Fruit fly (Drosophila melanogaster) whole organism, embryonic: ENCODE results near the gene CG43886.

Experiments used
- Ada2b ChIP-seq: fragments of 200-800 bp; sonication (Bioruptor generic); IDR thresholded peaks from 2 replicates; pipeline ENCODE4 v1.3.6; 2022; ENCODE audit warnings: missing biosample characterization, missing genetic modification characterization
- Asciz ChIP-seq: fragments of 200-800 bp; sonication (Bioruptor generic); optimal IDR thresholded peaks from 2 replicates; lab custom pipeline; 2017; ENCODE audit warnings: missing biosample characterization, mild to moderate bottlenecking, missing genetic modification characterization, missing genetic modification reagents
- Bgb ChIP-seq: fragments of 200-800 bp; sonication (Bioruptor generic); IDR thresholded peaks from 2 replicates; pipeline ENCODE4 v1.3.6; 2022; ENCODE audit warnings: missing biosample characterization, missing genetic modification characterization; ENCODE audit not compliant: partially characterized antibody
- CG11398 ChIP-seq: fragments of 200-800 bp; sonication (Bioruptor generic); optimal IDR thresholded peaks from 2 replicates; lab custom pipeline; 2016; ENCODE audit warnings: missing biosample characterization, missing genetic modification characterization
- CG12236 ChIP-seq: fragments of 200-800 bp; sonication (Bioruptor generic); optimal IDR thresholded peaks from 2 replicates; lab custom pipeline; 2016; ENCODE audit warnings: missing biosample characterization, missing genetic modification characterization
- CG12299 ChIP-seq: fragments of 200-800 bp; sonication (Bioruptor generic); optimal IDR thresholded peaks from 2 replicates; lab custom pipeline; 2018; ENCODE audit warnings: missing biosample characterization, mild to moderate bottlenecking, missing genetic modification characterization
- CG1233 ChIP-seq: fragments of 200-800 bp; sonication (Bioruptor generic); optimal IDR thresholded peaks from 4 replicates; lab custom pipeline; 2018; ENCODE audit warnings: missing biosample characterization, mild to moderate bottlenecking, missing genetic modification characterization
- CG12744 ChIP-seq: fragments of 200-800 bp; sonication (Bioruptor generic); optimal IDR thresholded peaks from 2 replicates; lab custom pipeline; 2016; ENCODE audit warnings: missing biosample characterization, missing genetic modification characterization
- CG13296 ChIP-seq: fragments of 200-800 bp; sonication (Bioruptor generic); optimal IDR thresholded peaks from 3 replicates; lab custom pipeline; 2018; ENCODE audit warnings: missing biosample characterization, mild to moderate bottlenecking, missing genetic modification characterization
- CG13424 ChIP-seq: fragments of 200-800 bp; sonication (Bioruptor generic); optimal IDR thresholded peaks from 2 replicates; lab custom pipeline; 2019; ENCODE audit warnings: missing biosample characterization, mild to moderate bottlenecking, missing genetic modification characterization, moderate library complexity
- CG14965 ChIP-seq: fragments of 200-800 bp; sonication (Bioruptor generic); optimal IDR thresholded peaks from 2 replicates; lab custom pipeline; 2016; ENCODE audit warnings: missing biosample characterization, missing genetic modification characterization, borderline replicate concordance
- CG15269 ChIP-seq: fragments of 200-800 bp; sonication (Bioruptor generic); optimal IDR thresholded peaks from 2 replicates; lab custom pipeline; 2018; ENCODE audit warnings: missing biosample characterization, mild to moderate bottlenecking, missing genetic modification characterization, moderate library complexity
- CG17361 ChIP-seq: fragments of 200-800 bp; sonication (Bioruptor generic); IDR thresholded peaks from 3 replicates; pipeline ENCODE4 v1.3.6; 2022; ENCODE audit warnings: missing biosample characterization, missing genetic modification characterization
- CG17912 ChIP-seq: fragments of 200-800 bp; sonication (Bioruptor generic); optimal IDR thresholded peaks from 2 replicates; lab custom pipeline; 2018; ENCODE audit warnings: missing biosample characterization, mild to moderate bottlenecking, missing genetic modification characterization
- CG30020 ChIP-seq: fragments of 200-800 bp; optimal IDR thresholded peaks from 2 replicates; lab custom pipeline; 2019; ENCODE audit warnings: missing biosample characterization, mild to moderate bottlenecking, missing genetic modification characterization, moderate library complexity
- CG3163 ChIP-seq: fragments of 200-800 bp; sonication (Bioruptor generic); optimal IDR thresholded peaks from 3 replicates; lab custom pipeline; 2016; ENCODE audit warnings: missing biosample characterization, missing genetic modification characterization
- CG32767 ChIP-seq: fragments of 200-800 bp; sonication (Bioruptor generic); IDR thresholded peaks from 2 replicates; pipeline ENCODE4 v1.3.6; 2022; ENCODE audit warnings: missing biosample characterization, missing genetic modification characterization
- CG33557 ChIP-seq: fragments of 200-800 bp; sonication (Bioruptor generic); optimal IDR thresholded peaks from 2 replicates; lab custom pipeline; 2019; ENCODE audit warnings: missing biosample characterization, mild to moderate bottlenecking, missing genetic modification characterization, moderate library complexity
- CG3407 ChIP-seq: fragments of 200-800 bp; sonication (Bioruptor generic); optimal IDR thresholded peaks from 2 replicates; lab custom pipeline; 2018; ENCODE audit warnings: missing biosample characterization, mild to moderate bottlenecking, missing genetic modification characterization
- CG3847 ChIP-seq: fragments of 200-800 bp; sonication (Bioruptor generic); IDR thresholded peaks from 2 replicates; pipeline ENCODE4 v1.3.6; 2022; ENCODE audit warnings: missing biosample characterization, missing genetic modification characterization
- CG7745 ChIP-seq: fragments of 200-800 bp; sonication (Bioruptor generic); optimal IDR thresholded peaks from 2 replicates; lab custom pipeline; 2018; ENCODE audit warnings: missing biosample characterization, mild to moderate bottlenecking, missing genetic modification characterization, moderate library complexity
- CG7839 ChIP-seq: fragments of 200-800 bp; sonication (Bioruptor generic); optimal IDR thresholded peaks from 3 replicates; lab custom pipeline; 2018; ENCODE audit warnings: missing biosample characterization, mild to moderate bottlenecking, missing genetic modification characterization, moderate library complexity
- CG7987 ChIP-seq: fragments of 200-800 bp; sonication (Bioruptor generic); optimal IDR thresholded peaks from 2 replicates; lab custom pipeline; 2018; ENCODE audit warnings: missing biosample characterization, mild to moderate bottlenecking, missing genetic modification characterization, moderate library complexity
- CrebB ChIP-seq: fragments of 200-800 bp; sonication (Bioruptor generic); optimal IDR thresholded peaks from 3 replicates; lab custom pipeline; 2018; ENCODE audit warnings: missing biosample characterization, mild to moderate bottlenecking, missing genetic modification characterization
- Dbx ChIP-seq: fragments of 200-800 bp; sonication (Bioruptor generic); IDR thresholded peaks from 3 replicates; pipeline ENCODE4 v1.3.6; 2022; ENCODE audit warnings: missing biosample characterization, missing genetic modification characterization
- Dll ChIP-seq: fragments of 200-800 bp; sonication (Bioruptor generic); IDR thresholded peaks from 4 replicates; pipeline ENCODE4 v1.3.6; 2022; ENCODE audit warnings: missing biosample characterization, missing genetic modification characterization; ENCODE audit not compliant: partially characterized antibody
- E2f2 ChIP-seq: fragments of 200-800 bp; sonication (Bioruptor generic); IDR thresholded peaks from 2 replicates; pipeline ENCODE4 v1.3.6; 2022; ENCODE audit warnings: missing biosample characterization, missing genetic modification characterization
- Fer2 ChIP-seq: fragments of 200-800 bp; sonication (Bioruptor generic); optimal IDR thresholded peaks from 2 replicates; lab custom pipeline; 2018; ENCODE audit warnings: missing biosample characterization, mild to moderate bottlenecking, missing genetic modification characterization, moderate library complexity
- Opbp ChIP-seq: fragments of 200-800 bp; sonication (Bioruptor generic); IDR thresholded peaks from 3 replicates; pipeline ENCODE4 v1.3.6; 2022; ENCODE audit warnings: missing biosample characterization, missing genetic modification characterization; ENCODE audit not compliant: partially characterized antibody
- Ptx1 ChIP-seq: fragments of 200-800 bp; sonication (Bioruptor generic); IDR thresholded peaks from 2 replicates; pipeline ENCODE4 v1.3.6; 2022; ENCODE audit warnings: missing biosample characterization, missing genetic modification characterization
- Six4 ChIP-seq: fragments of 200-800 bp; sonication (Bioruptor generic); optimal IDR thresholded peaks from 2 replicates; lab custom pipeline; 2016; ENCODE audit warnings: missing biosample characterization, missing genetic modification characterization
- Usf ChIP-seq: fragments of 200-800 bp; sonication (Bioruptor generic); optimal IDR thresholded peaks from 2 replicates; lab custom pipeline; 2017; ENCODE audit warnings: missing genotype, missing biosample characterization, missing genetic modification characterization
- YL-1 ChIP-seq: fragments of 200-800 bp; sonication (Bioruptor generic); optimal IDR thresholded peaks from 3 replicates; lab custom pipeline; 2017; ENCODE audit warnings: missing biosample characterization, mild to moderate bottlenecking, missing genetic modification characterization
- ato ChIP-seq: fragments of 200-800 bp; sonication (Bioruptor generic); IDR thresholded peaks from 2 replicates; pipeline ENCODE4 v1.3.6; 2022; ENCODE audit warnings: missing biosample characterization, missing genetic modification characterization; ENCODE audit not compliant: partially characterized antibody
- bigmax ChIP-seq: fragments of 200-800 bp; sonication (Bioruptor generic); optimal IDR thresholded peaks from 2 replicates; lab custom pipeline; 2018; ENCODE audit warnings: missing biosample characterization, mild to moderate bottlenecking, missing genetic modification characterization
- dati ChIP-seq: fragments of 200-800 bp; sonication (Bioruptor generic); IDR thresholded peaks from 2 replicates; pipeline ENCODE4 v1.3.6; 2022; ENCODE audit warnings: missing biosample characterization, missing genetic modification characterization
- fd96Cb ChIP-seq: fragments of 200-800 bp; sonication (Bioruptor generic); optimal IDR thresholded peaks from 2 replicates; lab custom pipeline; 2018; ENCODE audit warnings: missing biosample characterization, mild to moderate bottlenecking, missing genetic modification characterization, moderate library complexity
- fu2 ChIP-seq: fragments of 200-800 bp; sonication (Bioruptor generic); optimal IDR thresholded peaks from 2 replicates; lab custom pipeline; 2016; ENCODE audit warnings: missing biosample characterization, missing genetic modification characterization
- gce ChIP-seq: fragments of 200-800 bp; sonication (Bioruptor generic); IDR thresholded peaks from 3 replicates; pipeline ENCODE4 v1.3.6; 2022; ENCODE audit warnings: missing biosample characterization, missing genetic modification characterization
- insv ChIP-seq, 2 experiments: fragments of 200-800 bp; sonication (Bioruptor generic); optimal IDR thresholded peaks; 3 replicates each; lab custom pipeline; 2016 to 2018; ENCODE audit warnings: missing biosample characterization in 2 of 2, missing genetic modification characterization in 2 of 2
- org-1 ChIP-seq: fragments of 200-800 bp; sonication (Bioruptor generic); optimal IDR thresholded peaks from 2 replicates; lab custom pipeline; 2017; ENCODE audit warnings: missing biosample characterization, missing genetic modification characterization
- pros ChIP-seq: fragments of 200-800 bp; sonication (Bioruptor generic); optimal IDR thresholded peaks from 3 replicates; lab custom pipeline; 2019; ENCODE audit warnings: missing biosample characterization, mild to moderate bottlenecking, missing genetic modification characterization, moderate library complexity
- sens-2 ChIP-seq: fragments of 200-800 bp; sonication (Bioruptor generic); IDR thresholded peaks from 2 replicates; pipeline ENCODE4 v1.3.6; 2022; ENCODE audit warnings: missing biosample characterization, missing genetic modification characterization
- tgo ChIP-seq: fragments of 200-800 bp; sonication (Bioruptor generic); IDR thresholded peaks from 3 replicates; pipeline ENCODE4 v1.3.6; 2022; ENCODE audit warnings: missing biosample characterization, missing genetic modification characterization
- tio ChIP-seq: fragments of 200-800 bp; sonication (Bioruptor generic); optimal IDR thresholded peaks from 2 replicates; lab custom pipeline; 2017; ENCODE audit warnings: missing biosample characterization, missing genetic modification characterization, inconsistent platforms
- toy ChIP-seq: fragments of 200-800 bp; sonication (Bioruptor generic); IDR thresholded peaks from 2 replicates; pipeline ENCODE4 v1.3.6; 2022; ENCODE audit warnings: missing biosample characterization, missing genetic modification characterization
- unc-4 ChIP-seq: fragments of 200-800 bp; sonication (Bioruptor generic); IDR thresholded peaks from 2 replicates; pipeline ENCODE4 v1.3.6; 2022; ENCODE audit warnings: missing biosample characterization, missing genetic modification characterization; ENCODE audit not compliant: partially characterized antibody
- zfh1 ChIP-seq: fragments of 200-800 bp; sonication (Bioruptor generic); IDR thresholded peaks from 3 replicates; pipeline ENCODE4 v1.3.6; 2022; ENCODE audit warnings: missing biosample characterization, missing genetic modification characterization

The CG43886 gene

DNA sequence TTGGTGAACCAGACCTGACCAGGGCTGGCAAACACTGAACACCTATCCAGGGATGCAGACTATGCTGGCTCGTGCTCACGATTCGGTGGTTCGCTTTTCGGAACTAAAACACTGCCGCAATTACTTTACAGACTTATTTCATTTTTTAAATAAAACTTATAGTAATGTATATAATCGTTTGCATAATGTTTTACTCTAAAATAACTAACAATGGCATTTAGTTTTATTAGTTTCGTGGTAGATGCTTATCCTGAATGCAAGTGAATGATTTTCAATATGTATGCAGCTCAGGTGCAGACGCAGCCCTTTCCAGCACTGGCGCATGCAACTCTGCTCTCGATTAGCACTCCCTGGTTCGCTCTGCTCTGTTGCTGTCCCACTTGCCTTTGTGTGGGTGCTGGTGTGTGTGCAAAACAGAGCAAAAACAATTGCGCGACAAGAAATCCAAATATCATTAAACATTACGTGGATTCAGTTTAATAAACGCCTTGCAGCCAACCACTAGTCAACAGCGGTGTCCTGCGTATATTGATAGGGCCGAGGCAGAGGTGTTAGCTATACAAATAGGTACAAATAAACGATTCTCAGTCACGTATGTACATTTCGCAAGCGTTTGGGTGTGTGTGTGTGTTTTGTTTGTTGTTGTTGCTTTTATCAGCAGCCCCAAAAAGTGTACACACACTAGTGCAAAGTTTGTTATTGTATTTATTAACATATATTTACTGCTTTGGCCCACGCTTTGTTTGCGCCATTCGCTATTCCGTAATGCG, 27.2 kb upstream of the CG43886 start, which contains the start of the genes ERR and Atg18a (continued):
- peak; percentile 84 for TF ChIP-seq fu2 (GFP tag; lab: Kevin White, UChicago)
- peak; percentile 92 for TF ChIP-seq Ptx1 (GFP tag; lab: Robert Waterston, UW)
- TF ChIP-seq CG11398 = peak; percentile 8
- peak; percentile 88 for TF ChIP-seq Usf
- TF ChIP-seq CG17912 (GFP tag; lab: Kevin White, UChicago) = peak; percentile 40
- no peak for TF ChIP-seq dati
- peak; percentile 34; the same call in 1 of the 2 replicates for TF ChIP-seq Bgb
- TF ChIP-seq CG1233 (GFP tag; lab: Kevin White, UChicago) = peak; percentile 77
- TF ChIP-seq tgo (GFP tag; lab: Robert Waterston, UW) = peak; percentile 85
- TF ChIP-seq org-1 (GFP tag; lab: Kevin White, UChicago) = peak; percentile 30
- peak; percentile 44 for TF ChIP-seq Six4 (GFP tag; lab: Kevin White, UChicago)
- peak; percentile 86 for TF ChIP-seq CG7839 (tag; lab: Kevin White, UChicago)
- peak; percentile 74 for TF ChIP-seq YL-1 (GFP tag; lab: Kevin White, UChicago)
- no peak for TF ChIP-seq CG14965
- peak in 1 of 2 experiments; percentile 67 for TF ChIP-seq insv (GFP tag; optimal IDR thresholded peaks at IDR 0.05; lab: Kevin White, UChicago)
- no peak for TF ChIP-seq Asciz (GFP tag; lab: Kevin White, UChicago)
- TF ChIP-seq CG32767 (GFP tag; lab: Robert Waterston, UW) = peak; percentile 76; the same call in 1 of the 2 replicates
- peak; percentile 51; the same call in 1 of the 3 replicates for TF ChIP-seq Opbp
- peak; percentile 48; the same call in 1 of the 3 replicates for TF ChIP-seq gce (GFP tag; lab: Robert Waterston, UW)
- peak; percentile 13 for TF ChIP-seq CrebB (tag; lab: Kevin White, UChicago)
- peak; percentile 85 for TF ChIP-seq CG15269 (tag; lab: Kevin White, UChicago)
- TF ChIP-seq E2f2 (GFP tag; lab: Robert Waterston, UW) = peak; percentile 65
- TF ChIP-seq zfh1 (GFP tag; lab: Robert Waterston, UW) = peak; percentile 82; the same call in 2 of the 3 replicates
- peak; percentile 78 for TF ChIP-seq Ada2b (GFP tag; lab: Robert Waterston, UW)
- peak; percentile 25 for TF ChIP-seq CG12236
- no peak for TF ChIP-seq tio (GFP tag; lab: Kevin White, UChicago)
- peak; percentile 92 for TF ChIP-seq CG17361 (GFP tag; lab: Robert Waterston, UW)
- peak; percentile 54 for TF ChIP-seq CG3163 (GFP tag; lab: Kevin White, UChicago)
- peak; percentile 76 for TF ChIP-seq CG33557 (GFP tag; lab: Kevin White, UChicago)
- peak; percentile 63 for TF ChIP-seq CG12744 (GFP tag; lab: Kevin White, UChicago)
- peak; percentile 28 for TF ChIP-seq CG3407 (GFP tag; lab: Kevin White, UChicago)
- TF ChIP-seq Fer2 (tag; lab: Kevin White, UChicago) = peak; percentile 82
- TF ChIP-seq CG13296 (GFP tag; lab: Kevin White, UChicago) = peak; percentile 51
- TF ChIP-seq CG30020 = peak; percentile 83
- TF ChIP-seq bigmax (GFP tag; lab: Kevin White, UChicago) = no peak
- TF ChIP-seq pros = no peak
- TF ChIP-seq ato (GFP tag; lab: Robert Waterston, UW) = no peak
- no peak for TF ChIP-seq CG7987 (GFP tag; lab: Kevin White, UChicago)
- TF ChIP-seq CG3847 (GFP tag; lab: Robert Waterston, UW) = peak; percentile 93
- peak; percentile 89 for TF ChIP-seq CG13424 (tag; lab: Kevin White, UChicago)
- no peak for TF ChIP-seq CG7745 (tag; lab: Kevin White, UChicago)
- peak; percentile 38 for TF ChIP-seq CG12299 (tag; lab: Kevin White, UChicago)
- peak; percentile 67 for TF ChIP-seq Dll (GFP tag; lab: Robert Waterston, UW)
- peak; percentile 77 for TF ChIP-seq fd96Cb (tag; lab: Kevin White, UChicago)
- TF ChIP-seq toy (GFP tag; lab: Robert Waterston, UW) = peak; percentile 52; the same call in 1 of the 2 replicates
- TF ChIP-seq unc-4 = peak; percentile 62; the same call in 1 of the 2 replicates
- peak; percentile 72; the same call in 1 of the 2 replicates for TF ChIP-seq sens-2
- TF ChIP-seq Dbx (GFP tag; lab: Robert Waterston, UW) = peak; percentile 86
